Fruit fly (Drosophila melanogaster): ENCODE measurements around the gene CG16781.

Gene CG16781

dm6 chrX:3424963-3425362, 38.9 kb downstream of the CG16781 start (continued):
- TF ChIP-seq Trl (optimal IDR thresholded peaks at IDR 0.05) (no peak), Trl (GFP tag; optimal IDR thresholded peaks at IDR 0.05) (peak; percentile 79), dimm (GFP tag; IDR thresholded peaks at IDR 0.05) (peak; percentile 63), CG7928 (GFP tag; optimal IDR thresholded peaks at IDR 0.05) (peak; percentile 24), NFAT (GFP tag; IDR thresholded peaks at IDR 0.05) (peak; percentile 75), al (GFP tag; IDR thresholded peaks at IDR 0.05) (peak; percentile 78), zen2 (GFP tag; IDR thresholded peaks at IDR 0.05; ENCODE audit: partially characterized antibody) (no peak), Tbp (GFP tag; optimal IDR thresholded peaks at IDR 0.05) (no peak), tap (tag; optimal IDR thresholded peaks at IDR 0.05) (peak; percentile 81), bcd (GFP tag; optimal IDR thresholded peaks at IDR 0.05) (peak; percentile 78), toy (GFP tag; IDR thresholded peaks at IDR 0.05) (0 out of 2 replicates have a peak, but pooled peaks have one; percentile 28), CG13296 (GFP tag; optimal IDR thresholded peaks at IDR 0.05) (peak; percentile 52), Nf-YA (GFP tag; IDR thresholded peaks at IDR 0.05) (peak; percentile 75), peb (GFP tag; IDR thresholded peaks at IDR 0.05) (0 out of 2 replicates have a peak, but pooled peaks have one; percentile 52), CG31388 (GFP tag; optimal IDR thresholded peaks at IDR 0.05) (no peak), B-H2 (GFP tag; optimal IDR thresholded peaks at IDR 0.05) (no peak), Ets97D (GFP tag; optimal IDR thresholded peaks at IDR 0.05) (peak; percentile 34), ems (GFP tag; optimal IDR thresholded peaks at IDR 0.05) (peak; percentile 86), Gug (GFP tag; IDR thresholded peaks at IDR 0.05) (peak; percentile 75), bbx (GFP tag; IDR thresholded peaks at IDR 0.05; ENCODE audit: partially characterized antibody) (no peak), Doc3 (GFP tag; IDR thresholded peaks at IDR 0.05; ENCODE audit: partially characterized antibody) (no peak), CG2889 (GFP tag; IDR thresholded peaks at IDR 0.05) (peak; percentile 81), CHES-1-like (GFP tag; optimal IDR thresholded peaks at IDR 0.05) (peak; percentile 51), Sox102F (GFP tag; optimal IDR thresholded peaks at IDR 0.05) (peak; percentile 88), Fer3 (tag; optimal IDR thresholded peaks at IDR 0.05) (peak; percentile 68), danr (GFP tag; IDR thresholded peaks at IDR 0.05) (peak; percentile 56; the same call in 1 of the 2 replicates), twi (tag; optimal IDR thresholded peaks at IDR 0.05) (peak; percentile 29), bab2 (GFP tag; optimal IDR thresholded peaks at IDR 0.05) (peak; percentile 81), az2 (GFP tag; optimal IDR thresholded peaks at IDR 0.05) (peak; percentile 85), org-1 (GFP tag; optimal IDR thresholded peaks at IDR 0.05) (peak; percentile 79), yki (optimal IDR thresholded peaks at IDR 0.05) (no peak), CG2678 (tag; optimal IDR thresholded peaks at IDR 0.05) (peak; percentile 84), Asciz (GFP tag; optimal IDR thresholded peaks at IDR 0.05) (peak; percentile 75), cad (GFP tag; optimal IDR thresholded peaks at IDR 0.05) (no peak), CG4820 (GFP tag; optimal IDR thresholded peaks at IDR 0.05) (peak; percentile 70), CG11504 (tag; optimal IDR thresholded peaks at IDR 0.05) (peak; percentile 89), Ravus (GFP tag; IDR thresholded peaks at IDR 0.05) (no peak), tin (GFP tag; optimal IDR thresholded peaks at IDR 0.05) (peak; percentile 73), CG15073 (GFP tag; optimal IDR thresholded peaks at IDR 0.05) (peak; percentile 21), CG10147 (GFP tag; optimal IDR thresholded peaks at IDR 0.05) (peak; percentile 66), crc (GFP tag; optimal IDR thresholded peaks at IDR 0.05) (peak; percentile 69), CG10462 (GFP tag; optimal IDR thresholded peaks at IDR 0.05) (peak; percentile 21), Adf1 (GFP tag; IDR thresholded peaks at IDR 0.05) (no peak), Fer1 (GFP tag; optimal IDR thresholded peaks at IDR 0.05) (peak; percentile 77), ham (GFP tag; IDR thresholded peaks at IDR 0.05) (no peak), h (optimal IDR thresholded peaks at IDR 0.05) (no peak), chm (GFP tag; IDR thresholded peaks at IDR 0.05) (peak; percentile 87), CG10959 (GFP tag; IDR thresholded peaks at IDR 0.05) (peak; percentile 64), chinmo (GFP tag; IDR thresholded peaks at IDR 0.05; ENCODE audit: partially characterized antibody) (no peak), Aef1 (GFP tag; IDR thresholded peaks at IDR 0.05) (peak; percentile 74), CG6654 (GFP tag; optimal IDR thresholded peaks at IDR 0.05) (peak; percentile 48), BEAF-32 (GFP tag; optimal IDR thresholded peaks at IDR 0.05) (no peak), HLH54F (GFP tag; optimal IDR thresholded peaks at IDR 0.05) (peak; percentile 63)
